Worm (Caenorhabditis elegans): ENCODE measurements around the gene ZC376.8.

ZC376.8 gene

ce11 chrV:14179947-14180346 lies at the start of gene ZC376.8:
Gene ZC376.8, plus strand, starts transcription at chrV:14180247.
- TF ChIP-seq aha-1 (tag) (peak; percentile 24), unc-39 (tag; optimal IDR thresholded peaks at IDR 0.05) (no peak), fkh-10 (GFP tag; optimal IDR thresholded peaks at IDR 0.05) (no peak)

ce11 chrV:14133002-14133763 lies 46.9 kb upstream of the ZC376.8 start:
- TF ChIP-seq mes-2 (tag; optimal IDR thresholded peaks at IDR 0.05; ENCODE audit: poor library complexity, severe bottlenecking), result peak; percentile 53
- TF ChIP-seq unc-39 (tag; optimal IDR thresholded peaks at IDR 0.05), result no peak
- no peak for TF ChIP-seq daf-16 (GFP tag; optimal IDR thresholded peaks at IDR 0.05)
- peak; percentile 60 for TF ChIP-seq daf-16 (tag; optimal IDR thresholded peaks at IDR 0.05)
- peak; percentile 2 for TF ChIP-seq ceh-28 (tag; optimal IDR thresholded peaks at IDR 0.05)
- TF ChIP-seq dmd-6 (GFP tag; IDR thresholded peaks at IDR 0.05), result peak; percentile 43
- TF ChIP-seq lin-13 (GFP tag; optimal IDR thresholded peaks at IDR 0.05), result no peak
- peak; percentile 5 for TF ChIP-seq hlh-11 (tag; optimal IDR thresholded peaks at IDR 0.05)
- peak; percentile 14 for TF ChIP-seq dpl-1 (GFP tag; optimal IDR thresholded peaks at IDR 0.05)
- peak; percentile 29 for TF ChIP-seq nhr-28 (tag; optimal IDR thresholded peaks at IDR 0.05)

ce11 chrV:14134757-14135441 lies 45.1 kb upstream of the ZC376.8 start:
- TF ChIP-seq mxl-3 (GFP tag; optimal IDR thresholded peaks at IDR 0.05) (peak; percentile 12), aha-1 (tag) (peak; percentile 76), ztf-11 (tag; optimal IDR thresholded peaks at IDR 0.05) (no peak), F26F4.8 (GFP tag; conservative IDR thresholded peaks at IDR 0.05) (no peak), Y5F2A.4 (GFP tag; optimal IDR thresholded peaks at IDR 0.05) (no peak), jun-1 (tag; optimal IDR thresholded peaks at IDR 0.05) (no peak), ZK546.5 (tag; optimal IDR thresholded peaks at IDR 0.05) (no peak), egl-27 (tag; optimal IDR thresholded peaks at IDR 0.05) (no peak), hlh-11 (tag; optimal IDR thresholded peaks at IDR 0.05) (peak; percentile 36), unc-62 (GFP tag; optimal IDR thresholded peaks at IDR 0.05 in 1 of 2) (no peak), unc-62 (tag; optimal IDR thresholded peaks at IDR 0.05) (no peak), fkh-10 (GFP tag; optimal IDR thresholded peaks at IDR 0.05) (no peak), nhr-77 (tag; optimal IDR thresholded peaks at IDR 0.05) (peak; percentile 48), hmg-1.1 (GFP tag; IDR thresholded peaks at IDR 0.05) (no peak), gei-8 (GFP tag; optimal IDR thresholded peaks at IDR 0.05) (no peak), nhr-28 (tag; optimal IDR thresholded peaks at IDR 0.05) (peak; percentile 57), ceh-20 (GFP tag; IDR thresholded peaks at IDR 0.05) (no peak), madf-5 (GFP tag; IDR thresholded peaks at IDR 0.05) (0 out of 4 replicates have a peak, but pooled peaks of 1 of the 2 experiments have one; percentile 13), nhr-237 (tag; optimal IDR thresholded peaks at IDR 0.05) (no peak), dve-1 (tag; optimal IDR thresholded peaks at IDR 0.05; ENCODE audit: insufficient read depth) (peak; percentile 29), rbr-2 (tag; optimal IDR thresholded peaks at IDR 0.05) (no peak), lin-15B (tag; optimal IDR thresholded peaks at IDR 0.05) (no peak), lin-39 (tag; optimal IDR thresholded peaks at IDR 0.05) (no peak), nhr-41 (GFP tag; IDR thresholded peaks at IDR 0.05) (no peak), ztf-7 (tag; optimal IDR thresholded peaks at IDR 0.05) (no peak), nhr-25 (tag; optimal IDR thresholded peaks at IDR 0.05; ENCODE audit: borderline replicate concordance, insufficient read depth) (no peak), aly-2 (tag; optimal IDR thresholded peaks at IDR 0.05) (no peak), daf-19 (GFP tag; conservative IDR thresholded peaks at IDR 0.05) (no peak), tra-1 (GFP tag; IDR thresholded peaks at IDR 0.05) (no peak), snpc-4 (tag; optimal IDR thresholded peaks at IDR 0.05) (no peak), pqm-1 (tag; optimal IDR thresholded peaks at IDR 0.05) (peak; percentile 91), nhr-11 (tag; optimal IDR thresholded peaks at IDR 0.05) (no peak), mep-1 (tag; optimal IDR thresholded peaks at IDR 0.05) (no peak), spr-1 (tag; optimal IDR thresholded peaks at IDR 0.05) (no peak), tag-97 (GFP tag; IDR thresholded peaks at IDR 0.05) (no peak), dmd-6 (GFP tag; IDR thresholded peaks at IDR 0.05) (peak; percentile 72), F44E2.7 (GFP tag; IDR thresholded peaks at IDR 0.05) (no peak), spr-3 (GFP tag; optimal IDR thresholded peaks at IDR 0.05) (no peak), ceh-62 (tag; optimal IDR thresholded peaks at IDR 0.05) (no peak)
